Worm (Caenorhabditis elegans) whole organism, midembryonic: Measurements from ENCODE around the gene icd-1.

ENCODE experiments used
- T22C8.4 ChIP-seq: fragments of 200-800 bp; sonication (Bioruptor generic); IDR thresholded peaks from 2 replicates; pipeline ENCODE4 v1.3.6; 2022; ENCODE audit warnings: missing genetic modification characterization, missing compliant biosample characterization
- cog-1 ChIP-seq: sonication (generic microtip); optimal IDR thresholded peaks from 2 replicates; lab custom pipeline; 2016; ENCODE audit warnings: missing genetic modification characterization, missing compliant biosample characterization
- flt-1 ChIP-seq: fragments of 200-800 bp; sonication (Bioruptor generic); IDR thresholded peaks from 2 replicates; pipeline ENCODE4 v1.3.6; 2022; ENCODE audit warnings: missing genetic modification characterization, missing compliant biosample characterization
- klf-2 ChIP-seq: fragments of 200-800 bp; sonication (Bioruptor generic); conservative IDR thresholded peaks from 2 replicates; pipeline ENCODE4 v1.3.6; 2022; ENCODE audit warnings: missing genetic modification reagents, missing genetic modification characterization, missing compliant biosample characterization
- med-1 ChIP-seq: sonication (generic microtip); optimal IDR thresholded peaks from 2 replicates; lab custom pipeline; 2017; ENCODE audit warnings: missing genetic modification characterization, mild to moderate bottlenecking, missing compliant biosample characterization, antibody characterized with exemption, missing genetic modification reagents; ENCODE audit not compliant: insufficient read depth
- ref-1 ChIP-seq: fragments of 200-800 bp; sonication (Bioruptor generic); conservative IDR thresholded peaks from 2 replicates; pipeline ENCODE4 v1.3.6; 2022; ENCODE audit warnings: missing genetic modification reagents, missing genetic modification characterization, missing compliant biosample characterization
- tab-1 ChIP-seq: fragments of 200-800 bp; sonication (Bioruptor generic); IDR thresholded peaks from 2 replicates; pipeline ENCODE4 v1.3.6; 2022; ENCODE audit warnings: missing genetic modification characterization, missing compliant biosample characterization
- ztf-23 ChIP-seq: fragments of 200-800 bp; sonication (Bioruptor generic); IDR thresholded peaks from 2 replicates; pipeline ENCODE4 v1.3.6; 2022; ENCODE audit warnings: missing genetic modification reagents, missing genetic modification characterization, missing compliant biosample characterization
- ztf-29 ChIP-seq: fragments of 200-800 bp; sonication (Bioruptor generic); IDR thresholded peaks from 2 replicates; pipeline ENCODE4 v1.3.6; 2022; ENCODE audit warnings: missing genetic modification reagents, missing genetic modification characterization, missing compliant biosample characterization

icd-1 gene

ce11 chrII:6608626-6609025 lies 20.2 kb upstream of the icd-1 start:
- TF ChIP-seq tab-1 (GFP tag; lab: Robert Waterston, UW), result no peak
- TF ChIP-seq med-1 (GFP tag; lab: Kevin White, UChicago), result no peak
- TF ChIP-seq T22C8.4 (GFP tag; lab: Robert Waterston, UW), result no peak
- TF ChIP-seq flt-1 (GFP tag; lab: Robert Waterston, UW), result no peak
- no peak for TF ChIP-seq ztf-23
- TF ChIP-seq ref-1 (GFP tag; lab: Robert Waterston, UW), result no peak
- no peak for TF ChIP-seq cog-1 (tag; lab: Kevin White, UChicago)
- no peak for TF ChIP-seq klf-2
- no peak for TF ChIP-seq ztf-29

- no peak for TF ChIP-seq tab-1 (GFP tag; lab: Robert Waterston, UW)
- TF ChIP-seq ref-1 (GFP tag; lab: Robert Waterston, UW), result no peak
- TF ChIP-seq ztf-23, result peak; percentile 75
- no peak for TF ChIP-seq cog-1 (tag; lab: Kevin White, UChicago)
- TF ChIP-seq klf-2, result no peak
- no peak for TF ChIP-seq T22C8.4 (GFP tag; lab: Robert Waterston, UW)
- TF ChIP-seq flt-1 (GFP tag; lab: Robert Waterston, UW), result no peak
Observed at ce11 chrII:6600973-6601372, 12.5 kb upstream of the icd-1 start, which contains the start of gene vps-33.2. Gene vps-33.2 (plus strand): TSS chrII:6601216.

ce11 chrII:6598050-6598449 lies 9.6 kb upstream of the icd-1 start, which contains the start of gene dnj-8:
Gene dnj-8 (minus strand): TSS chrII:6598080.
- TF ChIP-seq med-1 (GFP tag; lab: Kevin White, UChicago) (no peak), T22C8.4 (GFP tag; lab: Robert Waterston, UW) (no peak), ztf-23 (peak; percentile 43; the same call in 1 of the 2 replicates)

ce11 chrII:6597507-6597906 lies 9.1 kb upstream of the icd-1 start:
- TF ChIP-seq flt-1 (GFP tag; lab: Robert Waterston, UW), result no peak
- TF ChIP-seq ztf-29, result no peak
- no peak for TF ChIP-seq ztf-23
- TF ChIP-seq T22C8.4 (GFP tag; lab: Robert Waterston, UW), result no peak
- no peak for TF ChIP-seq ref-1 (GFP tag; lab: Robert Waterston, UW)
- no peak for TF ChIP-seq med-1 (GFP tag; lab: Kevin White, UChicago)
- no peak for TF ChIP-seq klf-2
- TF ChIP-seq cog-1 (tag; lab: Kevin White, UChicago), result no peak
- TF ChIP-seq tab-1 (GFP tag; lab: Robert Waterston, UW), result no peak

ce11 chrII:6594151-6594550 lies 5.7 kb upstream of the icd-1 start, which contains the start of gene aipr-1:
Gene aipr-1 (minus strand): TSS chrII:6594251.
- TF ChIP-seq ref-1 (GFP tag; lab: Robert Waterston, UW), result no peak
- TF ChIP-seq cog-1 (tag; lab: Kevin White, UChicago), result no peak
- no peak for TF ChIP-seq klf-2
- no peak for TF ChIP-seq T22C8.4 (GFP tag; lab: Robert Waterston, UW)
- TF ChIP-seq ztf-23, result no peak
- no peak for TF ChIP-seq tab-1 (GFP tag; lab: Robert Waterston, UW)
- no peak for TF ChIP-seq med-1 (GFP tag; lab: Kevin White, UChicago)

- no peak for TF ChIP-seq flt-1 (GFP tag; lab: Robert Waterston, UW)
- no peak for TF ChIP-seq cog-1 (tag; lab: Kevin White, UChicago)
- no peak for TF ChIP-seq ztf-23
- TF ChIP-seq tab-1 (GFP tag; lab: Robert Waterston, UW), result no peak
- TF ChIP-seq ref-1 (GFP tag; lab: Robert Waterston, UW), result no peak
- no peak for TF ChIP-seq T22C8.4 (GFP tag; lab: Robert Waterston, UW)
- no peak for TF ChIP-seq klf-2
- TF ChIP-seq med-1 (GFP tag; lab: Kevin White, UChicago), result no peak
- TF ChIP-seq ztf-29, result no peak
Observed at ce11 chrII:6592251-6592650, 3.8 kb upstream of the icd-1 start, which contains the start of gene C56C10.9. Gene C56C10.9 (minus strand): TSS chrII:6592351.

- TF ChIP-seq ztf-23, result no peak
- TF ChIP-seq ref-1 (GFP tag; lab: Robert Waterston, UW), result no peak
- no peak for TF ChIP-seq cog-1 (tag; lab: Kevin White, UChicago)
- TF ChIP-seq T22C8.4 (GFP tag; lab: Robert Waterston, UW), result no peak
- TF ChIP-seq ztf-29, result no peak
- TF ChIP-seq med-1 (GFP tag; lab: Kevin White, UChicago), result no peak
- TF ChIP-seq flt-1 (GFP tag; lab: Robert Waterston, UW), result no peak
Observed at ce11 chrII:6591000-6591399, 2.5 kb upstream of the icd-1 start.

- no peak for TF ChIP-seq T22C8.4 (GFP tag; lab: Robert Waterston, UW)
- TF ChIP-seq tab-1 (GFP tag; lab: Robert Waterston, UW), result no peak
- no peak for TF ChIP-seq med-1 (GFP tag; lab: Kevin White, UChicago)
- TF ChIP-seq flt-1 (GFP tag; lab: Robert Waterston, UW), result no peak
- TF ChIP-seq ztf-29, result no peak
Observed at ce11 chrII:6589408-6589807, 953 bp upstream of the icd-1 start, which contains the start of gene vps-32.1. Gene vps-32.1 (plus strand): TSS chrII:6589708.

ce11 chrII:6587264-6587870 lies 1.1 kb downstream of the icd-1 start, which contains the start of gene C56C10.7:
Gene C56C10.7 (minus strand): TSS chrII:6587575.
- TF ChIP-seq flt-1 (GFP tag; lab: Robert Waterston, UW) (0 out of 2 replicates have a peak, but pooled peaks have one; percentile 14), klf-2 (no peak)

- TF ChIP-seq ref-1 (GFP tag; lab: Robert Waterston, UW) (no peak), ztf-29 (no peak), T22C8.4 (GFP tag; lab: Robert Waterston, UW) (no peak), tab-1 (GFP tag; lab: Robert Waterston, UW) (no peak), flt-1 (GFP tag; lab: Robert Waterston, UW) (no peak), klf-2 (no peak), cog-1 (tag; lab: Kevin White, UChicago) (no peak)
Observed at ce11 chrII:6582758-6583157, 5.7 kb downstream of the icd-1 start, which contains the start of gene C56C10.4. Gene C56C10.4 (plus strand): TSS chrII:6583058.
